Fruit fly (Drosophila melanogaster): ENCODE measurements around the gene Pex12.

The Pex12 gene

dm6 chr2L:850727-851257 lies 35.0 kb downstream of the Pex12 start, which contains the start of gene drongo (continued):
- peak; percentile 97 for TF ChIP-seq CG9797 (GFP tag; optimal IDR thresholded peaks at IDR 0.05)
- no peak for TF ChIP-seq dimm (GFP tag; IDR thresholded peaks at IDR 0.05)
- peak; percentile 29 for TF ChIP-seq pb (GFP tag; optimal IDR thresholded peaks at IDR 0.05)
- peak; percentile 85 for TF ChIP-seq rib (GFP tag; IDR thresholded peaks at IDR 0.05)
- peak; percentile 87 for TF ChIP-seq chinmo (GFP tag; IDR thresholded peaks at IDR 0.05; ENCODE audit: partially characterized antibody)
- TF ChIP-seq ranshi (GFP tag; IDR thresholded peaks at IDR 0.05), result peak; percentile 18; the same call in 1 of the 2 replicates
- TF ChIP-seq Atf3 (GFP tag; optimal IDR thresholded peaks at IDR 0.05), result no peak
- TF ChIP-seq row (GFP tag; IDR thresholded peaks at IDR 0.05), result peak; percentile 24; the same call in 1 of the 3 replicates
- no peak for TF ChIP-seq MTF-1 (GFP tag; optimal IDR thresholded peaks at IDR 0.05; ENCODE audit: borderline replicate concordance)

dm6 chr2L:852647-853111 lies 36.9 kb downstream of the Pex12 start, which contains the start of the genes CG4291 and kraken:
CG4291 (minus strand) TSS chr2L:852730.
kraken (plus strand) TSS chr2L:852768.
- TF ChIP-seq CG17612 (GFP tag; IDR thresholded peaks at IDR 0.05), result peak; percentile 31; the same call in 1 of the 2 replicates
- TF ChIP-seq CG31388 (GFP tag; optimal IDR thresholded peaks at IDR 0.05), result no peak
- TF ChIP-seq Neu2 (GFP tag; optimal IDR thresholded peaks at IDR 0.05; ENCODE audit: borderline replicate concordance), result no peak
- TF ChIP-seq CG17568 (GFP tag; optimal IDR thresholded peaks at IDR 0.05), result no peak
- peak; percentile 46 for TF ChIP-seq CG10366 (GFP tag; IDR thresholded peaks at IDR 0.05)
- peak; percentile 70 for TF ChIP-seq ind (GFP tag; optimal IDR thresholded peaks at IDR 0.05)
- TF ChIP-seq CG6654 (GFP tag; optimal IDR thresholded peaks at IDR 0.05), result no peak
- no peak for TF ChIP-seq lov (optimal IDR thresholded peaks at IDR 0.05)
- TF ChIP-seq lov (GFP tag; IDR thresholded peaks at IDR 0.05), result 0 out of 3 replicates have a peak, but pooled peaks have one; percentile 60
- TF ChIP-seq ems (GFP tag; optimal IDR thresholded peaks at IDR 0.05), result peak; percentile 45
- peak; percentile 36 for TF ChIP-seq Sox102F (GFP tag; optimal IDR thresholded peaks at IDR 0.05)
- TF ChIP-seq pros (GFP tag; optimal IDR thresholded peaks at IDR 0.05), result no peak
- TF ChIP-seq NFAT (GFP tag; IDR thresholded peaks at IDR 0.05), result peak; percentile 83
- no peak for TF ChIP-seq Hr39 (optimal IDR thresholded peaks at IDR 0.05)
- TF ChIP-seq kay (GFP tag; optimal IDR thresholded peaks at IDR 0.05), result peak; percentile 16
- TF ChIP-seq stwl (tag; optimal IDR thresholded peaks at IDR 0.05), result peak; percentile 50
- TF ChIP-seq dpn (GFP tag; optimal IDR thresholded peaks at IDR 0.05), result peak; percentile 72 to 74
- TF ChIP-seq CG12942 (GFP tag; optimal IDR thresholded peaks at IDR 0.05), result peak; percentile 15
- TF ChIP-seq bowl (GFP tag; IDR thresholded peaks at IDR 0.05), result no peak
- 0 out of 3 replicates have a peak, but pooled peaks have one; percentile 22 for TF ChIP-seq CG17361 (GFP tag; IDR thresholded peaks at IDR 0.05)
- peak; percentile 68; the same call in 2 of the 3 replicates for TF ChIP-seq Dbx (GFP tag; IDR thresholded peaks at IDR 0.05)
- no peak for TF ChIP-seq toy (GFP tag; IDR thresholded peaks at IDR 0.05)
- TF ChIP-seq fd102C (GFP tag; optimal IDR thresholded peaks at IDR 0.05), result no peak
- peak; percentile 38 for TF ChIP-seq gsb (GFP tag; IDR thresholded peaks at IDR 0.05)
- TF ChIP-seq Vsx1 (GFP tag; optimal IDR thresholded peaks at IDR 0.05), result peak; percentile 79
- peak; percentile 65 for TF ChIP-seq CG8924 (tag; optimal IDR thresholded peaks at IDR 0.05)
- peak; percentile 61 for TF ChIP-seq CG2116 (GFP tag; optimal IDR thresholded peaks at IDR 0.05)
- peak; percentile 52 for TF ChIP-seq gem (tag; optimal IDR thresholded peaks at IDR 0.05)
- TF ChIP-seq amos (GFP tag; IDR thresholded peaks at IDR 0.05; ENCODE audit: partially characterized antibody), result peak; percentile 36; the same call in 1 of the 2 replicates
- peak; percentile 63 for TF ChIP-seq Meics (GFP tag; optimal IDR thresholded peaks at IDR 0.05)
- no peak for TF ChIP-seq Nf-YA (GFP tag; IDR thresholded peaks at IDR 0.05)
- TF ChIP-seq cato (GFP tag; optimal IDR thresholded peaks at IDR 0.05; ENCODE audit: borderline replicate concordance), result no peak
- peak; percentile 49; the same call in 1 of the 2 replicates for TF ChIP-seq sim (GFP tag; IDR thresholded peaks at IDR 0.05)
- no peak for TF ChIP-seq Lim3 (GFP tag; IDR thresholded peaks at IDR 0.05)
- no peak for TF ChIP-seq CG3407 (GFP tag; optimal IDR thresholded peaks at IDR 0.05)
- TF ChIP-seq CG6791 (GFP tag; IDR thresholded peaks at IDR 0.05; ENCODE audit: partially characterized antibody), result peak; percentile 56; the same call in 1 of the 3 replicates
- TF ChIP-seq CG16779 (GFP tag; IDR thresholded peaks at IDR 0.05), result peak; percentile 74
- peak; percentile 89 for TF ChIP-seq Rfx (GFP tag; IDR thresholded peaks at IDR 0.05)
- TF ChIP-seq pita (GFP tag; optimal IDR thresholded peaks at IDR 0.05), result no peak
- no peak for TF ChIP-seq croc (GFP tag; conservative IDR thresholded peaks at IDR 0.05)
- TF ChIP-seq eyg (GFP tag; optimal IDR thresholded peaks at IDR 0.05), result peak; percentile 50
